Fruit fly (Drosophila melanogaster): ENCODE data around the gene CG13679.

DNA sequence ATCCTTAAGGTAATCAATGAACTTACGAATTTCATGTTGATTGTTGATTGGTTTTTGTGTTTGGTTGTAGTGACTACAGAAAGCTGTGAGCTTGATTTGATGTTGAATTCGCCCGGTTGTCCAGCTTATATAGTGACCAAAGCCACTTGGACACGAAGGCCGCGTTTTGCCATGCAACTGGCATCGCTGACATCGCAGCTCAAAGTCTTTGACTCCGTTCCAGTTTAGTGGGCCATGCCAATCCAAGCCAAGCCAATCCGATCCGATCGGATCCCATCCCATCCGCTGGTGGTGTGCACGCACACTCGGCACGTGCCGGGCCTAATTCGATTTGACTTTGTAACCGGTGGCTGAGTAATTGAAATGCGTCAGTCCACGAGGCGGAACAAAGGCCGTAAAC, 16.3 kb downstream of the CG13679 start, which contains the start of gene CG13674:
- TF ChIP-seq ttk (optimal IDR thresholded peaks at IDR 0.05) (no peak), psq (optimal IDR thresholded peaks at IDR 0.05) (no peak), Sin3A (optimal IDR thresholded peaks at IDR 0.05) (no peak), Myc (optimal IDR thresholded peaks at IDR 0.05) (no peak)

Measured in Kc167 (cell line).